Fruit fly (Drosophila melanogaster) S2 (cell line): ENCODE measurements around the gene CG42823.
A peak's percentile ranks its signal among the peaks of the same experiment; 100 is the strongest.

Experiments used
- CG8478 ChIP-seq: fragments of >200 bp; optimal IDR thresholded peaks from 2 replicates; lab custom pipeline; 2018
- CTCF ChIP-seq, 2 experiments: fragments of >200 bp; optimal IDR thresholded peaks; 2 replicates each; lab custom pipeline; 2018

DNA sequence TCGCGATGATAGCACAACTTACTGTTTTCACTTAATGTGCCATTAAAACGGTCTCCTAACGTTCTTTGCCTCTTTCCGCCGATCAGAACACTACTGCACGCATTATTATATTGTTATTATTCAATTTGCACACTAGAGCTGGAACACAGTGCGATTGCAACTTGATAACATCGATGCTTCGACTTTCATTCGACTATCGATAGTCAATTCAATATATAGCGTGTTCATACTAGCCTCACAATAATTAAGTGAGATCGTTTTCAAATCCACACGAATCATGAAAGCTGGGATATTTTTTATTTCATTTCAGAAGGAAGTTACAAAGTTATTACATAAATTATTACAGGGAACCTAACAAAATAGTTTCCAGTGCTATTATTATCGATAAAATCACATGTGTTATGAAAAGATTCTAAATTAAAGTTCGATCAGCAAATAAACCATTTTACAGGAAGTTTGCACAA is 3.6 kb downstream of the CG42823 start:
- no peak for TF ChIP-seq CG8478 (lab: Kevin White, UChicago)
- peak; percentile 38 to 43 for TF ChIP-seq CTCF (optimal IDR thresholded peaks at IDR 0.05; lab: Kevin White, UChicago)
